Worm (Caenorhabditis elegans): ENCODE results near the gene C27A2.12.

C27A2.12 gene

ce11 chrII:5016977-5017585 is 40.9 kb downstream of the C27A2.12 start (continued):
- TF ChIP-seq F10E7.11 (tag; optimal IDR thresholded peaks at IDR 0.05): no peak
- peak; percentile 64 for TF ChIP-seq nhr-80 (tag; optimal IDR thresholded peaks at IDR 0.05)
- no peak for TF ChIP-seq akir-1 (GFP tag; optimal IDR thresholded peaks at IDR 0.05)
- no peak for TF ChIP-seq ztf-28 (GFP tag; IDR thresholded peaks at IDR 0.05)
- no peak for TF ChIP-seq nfya-1 (tag; optimal IDR thresholded peaks at IDR 0.05; ENCODE audit: borderline replicate concordance, insufficient read depth)
- TF ChIP-seq die-1 (tag; optimal IDR thresholded peaks at IDR 0.05): no peak
- no peak for TF ChIP-seq nhr-27 (tag; optimal IDR thresholded peaks at IDR 0.05)
- no peak for TF ChIP-seq snpc-4 (GFP tag; optimal IDR thresholded peaks at IDR 0.05)
- TF ChIP-seq snpc-4 (tag; optimal IDR thresholded peaks at IDR 0.05): peak in 2 of 4 experiments; percentile 35 to 52
- no peak for TF ChIP-seq Y53F4B.3 (GFP tag; IDR thresholded peaks at IDR 0.05)
- no peak for TF ChIP-seq mxl-1 (tag; optimal IDR thresholded peaks at IDR 0.05)
- TF ChIP-seq B0019.2 (GFP tag; conservative IDR thresholded peaks at IDR 0.05): no peak
- no peak for TF ChIP-seq lin-35 (GFP tag; optimal IDR thresholded peaks at IDR 0.05)
- peak; percentile 80 for TF ChIP-seq lin-40 (tag; optimal IDR thresholded peaks at IDR 0.05)
- TF ChIP-seq lin-26 (GFP tag; IDR thresholded peaks at IDR 0.05): peak; percentile 43; the same call in 1 of the 2 replicates
- TF ChIP-seq attf-6 (GFP tag; IDR thresholded peaks at IDR 0.05): no peak
- no peak for TF ChIP-seq cebp-1 (GFP tag; IDR thresholded peaks at IDR 0.05)
- TF ChIP-seq cebp-1 (tag; optimal IDR thresholded peaks at IDR 0.05): peak; percentile 66
- peak; percentile 89 for TF ChIP-seq hmg-1.2 (GFP tag; IDR thresholded peaks at IDR 0.05)

ce11 chrII:5016144-5016543 is 41.8 kb downstream of the C27A2.12 start:
- TF ChIP-seq zim-3 (tag; optimal IDR thresholded peaks at IDR 0.05) (no peak), lin-54 (GFP tag; optimal IDR thresholded peaks at IDR 0.05) (no peak), Y79H2A.3 (GFP tag; conservative IDR thresholded peaks at IDR 0.05) (no peak), F33H1.4 (GFP tag; IDR thresholded peaks at IDR 0.05) (no peak), zfh-2 (GFP tag; conservative IDR thresholded peaks at IDR 0.05) (no peak), Y95B8A.8 (GFP tag; IDR thresholded peaks at IDR 0.05) (no peak), tbx-9 (tag; optimal IDR thresholded peaks at IDR 0.05; ENCODE audit: borderline replicate concordance) (no peak), mes-4 (tag; optimal IDR thresholded peaks at IDR 0.05) (no peak), ekl-4 (GFP tag; IDR thresholded peaks at IDR 0.05) (no peak), K12H6.12 (tag; optimal IDR thresholded peaks at IDR 0.05) (no peak), let-526 (GFP tag; IDR thresholded peaks at IDR 0.05) (no peak), snpc-1.3 (tag; optimal IDR thresholded peaks at IDR 0.05; ENCODE audit: insufficient read depth) (no peak), nfyb-1 (GFP tag; IDR thresholded peaks at IDR 0.05) (no peak), nfya-1 (tag; optimal IDR thresholded peaks at IDR 0.05; ENCODE audit: borderline replicate concordance, insufficient read depth) (no peak), snpc-1.1 (tag; optimal IDR thresholded peaks at IDR 0.05; ENCODE audit: insufficient read depth) (no peak), tbp1 (GFP tag; optimal IDR thresholded peaks at IDR 0.05) (no peak), B0261.1 (tag; optimal IDR thresholded peaks at IDR 0.05) (no peak), ceh-100 (GFP tag; IDR thresholded peaks at IDR 0.05) (no peak), B0035.1 (tag; optimal IDR thresholded peaks at IDR 0.05) (no peak), somi-1 (GFP tag; optimal IDR thresholded peaks at IDR 0.05) (no peak)
